Fruit fly (Drosophila melanogaster) whole organism, embryonic: ENCODE results near the gene LSm7.

ENCODE experiments used
- ATbp ChIP-seq: fragments of 200-800 bp; sonication (Bioruptor generic); optimal IDR thresholded peaks from 2 replicates; lab custom pipeline; 2017; ENCODE audit warnings: missing biosample characterization, mild to moderate bottlenecking, missing genetic modification characterization, missing genetic modification reagents
- Awh ChIP-seq: fragments of 200-800 bp; sonication (Bioruptor generic); IDR thresholded peaks from 2 replicates; pipeline ENCODE4, ENCODE4 v1.3.6; 2022; ENCODE audit warnings: missing biosample characterization, missing genetic modification characterization
- BtbVII ChIP-seq: fragments of 200-800 bp; sonication (Bioruptor generic); optimal IDR thresholded peaks from 3 replicates; lab custom pipeline; 2017; ENCODE audit warnings: missing biosample characterization, mild to moderate bottlenecking, missing genetic modification characterization
- CG1024 ChIP-seq: fragments of 200-800 bp; sonication (Bioruptor generic); IDR thresholded peaks from 2 replicates; pipeline ENCODE4 v1.3.6; 2022; ENCODE audit warnings: missing biosample characterization, missing genetic modification characterization
- CG10654 ChIP-seq: fragments of 200-800 bp; sonication (Bioruptor generic); optimal IDR thresholded peaks from 2 replicates; lab custom pipeline; 2016; ENCODE audit warnings: missing biosample characterization, missing genetic modification characterization
- CG1233 ChIP-seq: fragments of 200-800 bp; sonication (Bioruptor generic); optimal IDR thresholded peaks from 4 replicates; lab custom pipeline; 2018; ENCODE audit warnings: missing biosample characterization, mild to moderate bottlenecking, missing genetic modification characterization
- CG12769 ChIP-seq: fragments of 200-800 bp; sonication (Bioruptor generic); optimal IDR thresholded peaks from 2 replicates; lab custom pipeline; 2019; ENCODE audit warnings: missing biosample characterization, mild to moderate bottlenecking, missing genetic modification characterization, moderate library complexity
- CG13894 ChIP-seq: fragments of 200-800 bp; sonication (Bioruptor generic); optimal IDR thresholded peaks from 3 replicates; lab custom pipeline; 2018; ENCODE audit warnings: missing biosample characterization, mild to moderate bottlenecking, missing genetic modification characterization, moderate library complexity
- CG1647 ChIP-seq: fragments of 200-800 bp; sonication (Bioruptor generic); optimal IDR thresholded peaks from 3 replicates; lab custom pipeline; 2016; ENCODE audit warnings: missing biosample characterization, missing genetic modification characterization
- CG16815 ChIP-seq: fragments of 200-800 bp; sonication (Bioruptor generic); optimal IDR thresholded peaks from 3 replicates; lab custom pipeline; 2017; ENCODE audit warnings: missing biosample characterization, mild to moderate bottlenecking, missing genetic modification characterization
- CG17359 ChIP-seq: fragments of 200-800 bp; sonication (Bioruptor generic); optimal IDR thresholded peaks from 3 replicates; lab custom pipeline; 2018; ENCODE audit warnings: missing biosample characterization, mild to moderate bottlenecking, missing genetic modification characterization, moderate library complexity
- CG17568 ChIP-seq: fragments of 200-800 bp; sonication (Bioruptor generic); optimal IDR thresholded peaks from 2 replicates; lab custom pipeline; 2018; ENCODE audit warnings: missing biosample characterization, mild to moderate bottlenecking, missing genetic modification characterization, moderate library complexity
- CG2129 ChIP-seq: fragments of 200-800 bp; sonication (Bioruptor generic); IDR thresholded peaks from 2 replicates; pipeline ENCODE4 v1.3.6; 2022; ENCODE audit warnings: missing biosample characterization, missing genetic modification characterization; ENCODE audit not compliant: partially characterized antibody
- CG30431 ChIP-seq: fragments of 200-800 bp; sonication (Bioruptor generic); optimal IDR thresholded peaks from 2 replicates; lab custom pipeline; 2017; ENCODE audit warnings: missing biosample characterization, missing genetic modification characterization
- CG31441 ChIP-seq: fragments of 200-800 bp; sonication (Bioruptor generic); IDR thresholded peaks from 2 replicates; pipeline ENCODE4 v1.3.6; 2022; ENCODE audit warnings: missing biosample characterization, missing genetic modification characterization
- CG42726 ChIP-seq: fragments of 200-800 bp; sonication (Bioruptor generic); IDR thresholded peaks from 2 replicates; pipeline ENCODE4 v1.3.6; 2022; ENCODE audit warnings: missing biosample characterization, missing genetic modification characterization; ENCODE audit not compliant: partially characterized antibody
- CG4707 ChIP-seq: fragments of 200-800 bp; sonication (Bioruptor generic); optimal IDR thresholded peaks from 2 replicates; lab custom pipeline; 2018; ENCODE audit warnings: missing biosample characterization, mild to moderate bottlenecking, missing genetic modification characterization, moderate library complexity
- CG6791 ChIP-seq: fragments of 200-800 bp; sonication (Bioruptor generic); IDR thresholded peaks from 3 replicates; pipeline ENCODE4 v1.3.6; 2022; ENCODE audit warnings: missing biosample characterization, missing genetic modification characterization; ENCODE audit not compliant: partially characterized antibody
- CTCF ChIP-seq: fragments of 200-800 bp; sonication (Bioruptor generic); optimal IDR thresholded peaks from 2 replicates; lab custom pipeline; 2017; ENCODE audit warnings: missing biosample characterization, mild to moderate bottlenecking, missing genetic modification characterization, moderate library complexity
- Camta ChIP-seq: fragments of 200-800 bp; sonication (Bioruptor generic); optimal IDR thresholded peaks from 2 replicates; lab custom pipeline; 2016; ENCODE audit warnings: missing biosample characterization, missing genetic modification characterization
- D19B ChIP-seq: fragments of 200-800 bp; sonication (Bioruptor generic); optimal IDR thresholded peaks from 2 replicates; lab custom pipeline; 2017; ENCODE audit warnings: missing biosample characterization, mild to moderate bottlenecking, missing genetic modification characterization
- Fer3 ChIP-seq: fragments of 200-800 bp; sonication (Bioruptor generic); optimal IDR thresholded peaks from 2 replicates; lab custom pipeline; 2018; ENCODE audit warnings: missing biosample characterization, mild to moderate bottlenecking, missing genetic modification characterization, moderate library complexity
- Gug ChIP-seq: fragments of 200-800 bp; sonication (Bioruptor generic); IDR thresholded peaks from 4 replicates; pipeline ENCODE4 v1.3.6; 2022; ENCODE audit warnings: missing biosample characterization, missing genetic modification characterization
- Jarid2 ChIP-seq: fragments of 200-800 bp; sonication (Bioruptor generic); optimal IDR thresholded peaks from 3 replicates; lab custom pipeline; 2017; ENCODE audit warnings: mild to moderate bottlenecking, missing biosample characterization, missing genetic modification reagents, missing genetic modification characterization
- Meics ChIP-seq: fragments of 200-800 bp; sonication (Bioruptor generic); optimal IDR thresholded peaks from 2 replicates; lab custom pipeline; 2017; ENCODE audit warnings: missing biosample characterization, mild to moderate bottlenecking, missing genetic modification characterization
- Mrtf ChIP-seq: fragments of 200-800 bp; sonication (Bioruptor generic); IDR thresholded peaks from 3 replicates; pipeline ENCODE4 v1.3.6; 2022; ENCODE audit warnings: missing biosample characterization, missing genetic modification characterization
- Pdp1 ChIP-seq, 2 experiments: fragments of 200-800 bp; sonication (Bioruptor generic); optimal IDR thresholded peaks; 3 replicates each; lab custom pipeline; 2016; ENCODE audit warnings: missing biosample characterization in 2 of 2, missing genetic modification characterization in 2 of 2, mild to moderate bottlenecking in 1 of 2, moderate library complexity in 1 of 2
- Ptx1 ChIP-seq: fragments of 200-800 bp; sonication (Bioruptor generic); IDR thresholded peaks from 2 replicates; pipeline ENCODE4 v1.3.6; 2022; ENCODE audit warnings: missing biosample characterization, missing genetic modification characterization
- Rx ChIP-seq: fragments of 200-800 bp; sonication (Bioruptor generic); IDR thresholded peaks from 2 replicates; pipeline ENCODE4 v1.3.6; 2022; ENCODE audit warnings: missing biosample characterization, missing genetic modification characterization
- Sin3A ChIP-seq: fragments of >200 bp; optimal IDR thresholded peaks from 2 replicates; lab custom pipeline; 2018
- br ChIP-seq: fragments of >200 bp; optimal IDR thresholded peaks from 2 replicates; lab custom pipeline; 2017
- chif ChIP-seq, 2 experiments: fragments of 200-800 bp; sonication (Bioruptor generic); optimal IDR thresholded peaks; 3 replicates each; lab custom pipeline; 2016; ENCODE audit warnings: missing biosample characterization in 2 of 2, missing genetic modification characterization in 2 of 2
- chm ChIP-seq: fragments of 200-800 bp; sonication (Bioruptor generic); IDR thresholded peaks from 2 replicates; pipeline ENCODE4 v1.3.6; 2022; ENCODE audit warnings: missing biosample characterization, missing genetic modification characterization
- dpn ChIP-seq, 2 experiments: fragments of 200-800 bp; sonication (Bioruptor generic); optimal IDR thresholded peaks; 3 replicates each; lab custom pipeline; 2016; ENCODE audit warnings: missing biosample characterization in 2 of 2, missing genetic modification characterization in 2 of 2
- en ChIP-seq: fragments of 200-800 bp; sonication (Bioruptor generic); optimal IDR thresholded peaks from 2 replicates; lab custom pipeline; 2016; ENCODE audit warnings: missing biosample characterization, missing genetic modification characterization
- her ChIP-seq: fragments of 200-800 bp; sonication (Bioruptor generic); optimal IDR thresholded peaks from 2 replicates; lab custom pipeline; 2016; ENCODE audit warnings: missing biosample characterization, missing genetic modification characterization
- jing ChIP-seq: fragments of 200-800 bp; sonication (Bioruptor generic); optimal IDR thresholded peaks from 2 replicates; lab custom pipeline; 2018; ENCODE audit warnings: missing biosample characterization, mild to moderate bottlenecking, missing genetic modification characterization
- jumu ChIP-seq: fragments of 200-800 bp; sonication (Bioruptor generic); optimal IDR thresholded peaks from 3 replicates; lab custom pipeline; 2016; ENCODE audit warnings: missing biosample characterization, missing genetic modification characterization
- kay ChIP-seq: fragments of 200-800 bp; sonication (Bioruptor generic); optimal IDR thresholded peaks from 2 replicates; lab custom pipeline; 2016; ENCODE audit warnings: missing biosample characterization, missing genetic modification characterization
- lmd ChIP-seq: fragments of 200-800 bp; sonication (Bioruptor generic); IDR thresholded peaks from 2 replicates; pipeline ENCODE4 v1.3.6; 2022; ENCODE audit warnings: missing biosample characterization, missing genetic modification characterization
- nom ChIP-seq: fragments of 200-800 bp; sonication (Bioruptor generic); optimal IDR thresholded peaks from 2 replicates; lab custom pipeline; 2017; ENCODE audit warnings: missing biosample characterization, missing genetic modification characterization, mild to moderate bottlenecking, moderate library complexity, missing genetic modification reagents
- phol ChIP-seq: fragments of 200-800 bp; sonication (Bioruptor generic); optimal IDR thresholded peaks from 3 replicates; lab custom pipeline; 2018; ENCODE audit warnings: missing biosample characterization, mild to moderate bottlenecking, missing genetic modification characterization, moderate library complexity
- row ChIP-seq: fragments of 200-800 bp; sonication (Bioruptor generic); IDR thresholded peaks from 3 replicates; pipeline ENCODE4 v1.3.6; 2022; ENCODE audit warnings: missing biosample characterization, missing genetic modification characterization
- scrt ChIP-seq: fragments of 200-800 bp; sonication (Bioruptor generic); optimal IDR thresholded peaks from 2 replicates; lab custom pipeline; 2018; ENCODE audit warnings: missing biosample characterization, mild to moderate bottlenecking, missing genetic modification characterization, moderate library complexity
- shn ChIP-seq: fragments of 200-800 bp; sonication (Bioruptor generic); optimal IDR thresholded peaks from 3 replicates; lab custom pipeline; 2016; ENCODE audit warnings: missing biosample characterization, missing genetic modification characterization
- sim ChIP-seq: fragments of 200-800 bp; sonication (Bioruptor generic); IDR thresholded peaks from 2 replicates; pipeline ENCODE4 v1.3.6; 2022; ENCODE audit warnings: missing biosample characterization, missing genetic modification characterization
- slp2 ChIP-seq: fragments of 200-800 bp; sonication (Bioruptor generic); optimal IDR thresholded peaks from 2 replicates; lab custom pipeline; 2016; ENCODE audit warnings: missing biosample characterization, missing genetic modification characterization
- so ChIP-seq: fragments of 200-800 bp; sonication (Bioruptor generic); IDR thresholded peaks from 3 replicates; pipeline ENCODE4 v1.3.6; 2022; ENCODE audit warnings: missing biosample characterization, missing genetic modification characterization
- ssp ChIP-seq: fragments of 200-800 bp; sonication (Bioruptor generic); IDR thresholded peaks from 2 replicates; pipeline ENCODE4 v1.3.6; 2022; ENCODE audit warnings: missing biosample characterization, missing genetic modification characterization
- tll ChIP-seq, 2 experiments: fragments of 200-800 bp in 1 of 2; fragments of >200 bp in 1 of 2; sonication (Bioruptor generic) in 1 of 2; optimal IDR thresholded peaks; 2 replicates each; lab custom pipeline; 2017 to 2019; ENCODE audit warnings: missing biosample characterization in 2 of 2, missing genetic modification characterization in 2 of 2, mild to moderate bottlenecking in 1 of 2, moderate library complexity in 1 of 2
- trh ChIP-seq: fragments of 200-800 bp; sonication (Bioruptor generic); optimal IDR thresholded peaks from 2 replicates; lab custom pipeline; 2016; ENCODE audit warnings: missing biosample characterization, missing genetic modification characterization
- tx ChIP-seq: fragments of 200-800 bp; sonication (Bioruptor generic); optimal IDR thresholded peaks from 2 replicates; lab custom pipeline; 2016; ENCODE audit warnings: missing biosample characterization, missing genetic modification characterization
- usp ChIP-seq: fragments of >200 bp; optimal IDR thresholded peaks from 2 replicates; lab custom pipeline; 2017; ENCODE audit warnings: missing biosample characterization, missing genetic modification characterization

LSm7 gene

DNA sequence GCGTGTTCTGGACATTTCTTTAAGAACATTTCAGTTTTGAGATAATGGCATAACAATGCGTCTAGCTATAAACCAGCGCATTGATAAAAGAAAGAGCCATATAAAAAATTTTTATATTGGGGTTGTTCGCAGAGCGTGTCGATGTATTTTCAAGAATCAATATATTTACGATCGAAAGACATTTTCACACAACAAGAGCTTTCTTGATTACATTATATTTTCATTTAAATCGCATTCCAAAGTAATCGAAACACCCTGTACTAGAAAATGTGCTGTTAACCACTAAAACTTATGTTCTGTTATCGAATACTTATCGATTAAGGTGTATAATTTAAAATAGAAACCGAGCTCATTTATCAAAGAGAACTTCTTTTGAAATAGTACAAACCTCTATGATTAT lies 39.1 kb downstream of the LSm7 start (continued):
- TF ChIP-seq tll (GFP tag; optimal IDR thresholded peaks at IDR 0.05; lab: Kevin White, UChicago) (no peak), chm (no peak), jing (no peak), CG6791 (no peak), CTCF (GFP tag; lab: Kevin White, UChicago) (no peak), CG17359 (tag; lab: Kevin White, UChicago) (no peak), CG17568 (GFP tag; lab: Kevin White, UChicago) (peak; percentile 10), Camta (peak; percentile 53), kay (peak; percentile 7), CG1647 (GFP tag; lab: Kevin White, UChicago) (peak; percentile 23), CG42726 (GFP tag; lab: Robert Waterston, UW) (no peak), trh (GFP tag; lab: Kevin White, UChicago) (no peak), so (GFP tag; lab: Robert Waterston, UW) (no peak), lmd (GFP tag; lab: Robert Waterston, UW) (no peak; the same call in 1 of the 2 replicates), row (peak; percentile 60), dpn (GFP tag; optimal IDR thresholded peaks at IDR 0.05; lab: Kevin White, UChicago) (peak; percentile 48 to 54), jumu (peak; percentile 27), CG10654 (GFP tag; lab: Kevin White, UChicago) (no peak), BtbVII (GFP tag; lab: Kevin White, UChicago) (no peak), CG16815 (GFP tag; lab: Kevin White, UChicago) (no peak), CG31441 (GFP tag; lab: Robert Waterston, UW) (no peak), sim (GFP tag; lab: Robert Waterston, UW) (no peak), Sin3A (lab: Kevin White, UChicago) (no peak), CG30431 (no peak), br (lab: Kevin White, UChicago) (no peak), shn (GFP tag; lab: Kevin White, UChicago) (no peak), phol (no peak), Rx (GFP tag; lab: Robert Waterston, UW) (no peak), Pdp1 (GFP tag; optimal IDR thresholded peaks at IDR 0.05; lab: Kevin White, UChicago) (peak; percentile 18 to 52), Jarid2 (GFP tag; lab: Kevin White, UChicago) (no peak), ATbp (GFP tag; lab: Kevin White, UChicago) (no peak), CG4707 (GFP tag; lab: Kevin White, UChicago) (no peak), ssp (GFP tag; lab: Robert Waterston, UW) (no peak), scrt (GFP tag; lab: Kevin White, UChicago) (no peak), Gug (GFP tag; lab: Robert Waterston, UW) (no peak), D19B (GFP tag; lab: Kevin White, UChicago) (no peak), nom (GFP tag; lab: Kevin White, UChicago) (no peak), CG1024 (GFP tag; lab: Robert Waterston, UW) (no peak), en (peak; percentile 32), her (GFP tag; lab: Kevin White, UChicago) (no peak), Meics (GFP tag; lab: Kevin White, UChicago) (no peak), Fer3 (tag; lab: Kevin White, UChicago) (no peak), CG13894 (tag; lab: Kevin White, UChicago) (no peak), Ptx1 (GFP tag; lab: Robert Waterston, UW) (no peak), slp2 (GFP tag; lab: Kevin White, UChicago) (no peak), tx (GFP tag; lab: Kevin White, UChicago) (peak; percentile 19), Mrtf (no peak), usp (GFP tag; lab: Kevin White, UChicago) (no peak), Awh (no peak), CG12769 (tag; lab: Kevin White, UChicago) (peak; percentile 38), CG1233 (GFP tag; lab: Kevin White, UChicago) (no peak), CG2129 (GFP tag; lab: Robert Waterston, UW) (no peak), chif (GFP tag; optimal IDR thresholded peaks at IDR 0.05; lab: Kevin White, UChicago) (peak in 1 of 2 experiments; percentile 39)
